Fruit fly (Drosophila melanogaster) whole organism, embryonic: ENCODE results near the gene Son.

ENCODE experiments used
- CG12155 ChIP-seq: fragments of 200-800 bp; sonication (Bioruptor generic); optimal IDR thresholded peaks from 3 replicates; lab custom pipeline; 2016; ENCODE audit warnings: missing biosample characterization, missing genetic modification characterization
- CG1233 ChIP-seq: fragments of 200-800 bp; sonication (Bioruptor generic); optimal IDR thresholded peaks from 4 replicates; lab custom pipeline; 2018; ENCODE audit warnings: missing biosample characterization, mild to moderate bottlenecking, missing genetic modification characterization
- CG13894 ChIP-seq: fragments of 200-800 bp; sonication (Bioruptor generic); optimal IDR thresholded peaks from 3 replicates; lab custom pipeline; 2018; ENCODE audit warnings: missing biosample characterization, mild to moderate bottlenecking, missing genetic modification characterization, moderate library complexity
- CG15269 ChIP-seq: fragments of 200-800 bp; sonication (Bioruptor generic); optimal IDR thresholded peaks from 2 replicates; lab custom pipeline; 2018; ENCODE audit warnings: missing biosample characterization, mild to moderate bottlenecking, missing genetic modification characterization, moderate library complexity
- CG17359 ChIP-seq: fragments of 200-800 bp; sonication (Bioruptor generic); optimal IDR thresholded peaks from 3 replicates; lab custom pipeline; 2018; ENCODE audit warnings: missing biosample characterization, mild to moderate bottlenecking, missing genetic modification characterization, moderate library complexity
- CG17829 ChIP-seq: fragments of 200-800 bp; optimal IDR thresholded peaks from 2 replicates; lab custom pipeline; 2019; ENCODE audit warnings: missing biosample characterization, mild to moderate bottlenecking, missing genetic modification characterization, moderate library complexity
- CG18476 ChIP-seq: fragments of 200-800 bp; sonication (Bioruptor generic); optimal IDR thresholded peaks from 2 replicates; lab custom pipeline; 2016; ENCODE audit warnings: missing biosample characterization, mild to moderate bottlenecking, missing genetic modification characterization
- CG3163 ChIP-seq: fragments of 200-800 bp; sonication (Bioruptor generic); optimal IDR thresholded peaks from 3 replicates; lab custom pipeline; 2016; ENCODE audit warnings: missing biosample characterization, missing genetic modification characterization
- CG4328 ChIP-seq: fragments of 200-800 bp; sonication (Bioruptor generic); optimal IDR thresholded peaks from 3 replicates; lab custom pipeline; 2017; ENCODE audit warnings: missing biosample characterization, missing genetic modification reagents, missing genetic modification characterization
- CG4617 ChIP-seq: fragments of 200-800 bp; sonication (Bioruptor generic); optimal IDR thresholded peaks from 3 replicates; lab custom pipeline; 2016; ENCODE audit warnings: missing biosample characterization, missing genetic modification characterization, borderline replicate concordance
- CG4730 ChIP-seq: fragments of 200-800 bp; sonication (Bioruptor generic); IDR thresholded peaks from 2 replicates; pipeline ENCODE4 v1.3.6; 2022; ENCODE audit warnings: missing biosample characterization, missing genetic modification characterization
- CG7928 ChIP-seq: fragments of 200-800 bp; sonication (Bioruptor generic); optimal IDR thresholded peaks from 2 replicates; lab custom pipeline; 2017; ENCODE audit warnings: missing biosample characterization, mild to moderate bottlenecking, missing genetic modification characterization
- CG8089 ChIP-seq: fragments of 200-800 bp; sonication (Bioruptor generic); optimal IDR thresholded peaks from 3 replicates; lab custom pipeline; 2016; ENCODE audit warnings: missing biosample characterization, missing genetic modification characterization
- CG8290 ChIP-seq, 3 experiments: fragments of 200-800 bp; sonication (Bioruptor generic); optimal IDR thresholded peaks; 2 replicates each; lab custom pipeline; 2016 to 2019; ENCODE audit warnings: missing biosample characterization in 3 of 3, missing genetic modification characterization in 3 of 3, mild to moderate bottlenecking in 2 of 3, moderate library complexity in 1 of 3
- CG8924 ChIP-seq: fragments of 200-800 bp; optimal IDR thresholded peaks from 3 replicates; lab custom pipeline; 2019; ENCODE audit warnings: missing biosample characterization, mild to moderate bottlenecking, missing genetic modification characterization, moderate library complexity
- CHES-1-like ChIP-seq: fragments of 200-800 bp; sonication (Bioruptor generic); optimal IDR thresholded peaks from 2 replicates; lab custom pipeline; 2016; ENCODE audit warnings: missing biosample characterization, missing genetic modification characterization
- D19B ChIP-seq: fragments of 200-800 bp; sonication (Bioruptor generic); optimal IDR thresholded peaks from 2 replicates; lab custom pipeline; 2017; ENCODE audit warnings: missing biosample characterization, mild to moderate bottlenecking, missing genetic modification characterization
- Doc3 ChIP-seq: fragments of 200-800 bp; sonication (Bioruptor generic); IDR thresholded peaks from 3 replicates; pipeline ENCODE4 v1.3.6; 2022; ENCODE audit warnings: missing biosample characterization, missing genetic modification characterization; ENCODE audit not compliant: partially characterized antibody
- HLH54F ChIP-seq: fragments of 200-800 bp; sonication (Bioruptor generic); optimal IDR thresholded peaks from 3 replicates; lab custom pipeline; 2016; ENCODE audit warnings: missing biosample characterization, missing genetic modification characterization
- HLHmδ ChIP-seq: fragments of 200-800 bp; sonication (Bioruptor generic); optimal IDR thresholded peaks from 2 replicates; lab custom pipeline; 2018; ENCODE audit warnings: missing biosample characterization, mild to moderate bottlenecking, missing genetic modification characterization, moderate library complexity
- Hmr ChIP-seq: fragments of 200-800 bp; sonication (Bioruptor generic); optimal IDR thresholded peaks from 3 replicates; lab custom pipeline; 2017; ENCODE audit warnings: mild to moderate bottlenecking, missing biosample characterization, missing genetic modification reagents, missing genetic modification characterization
- Hmx ChIP-seq: fragments of 200-800 bp; sonication (Bioruptor generic); optimal IDR thresholded peaks from 2 replicates; lab custom pipeline; 2016; ENCODE audit warnings: missing biosample characterization, missing genetic modification characterization
- Hr39 ChIP-seq: fragments of >200 bp; optimal IDR thresholded peaks from 2 replicates; lab custom pipeline; 2017
- Kr ChIP-seq: fragments of 200-800 bp; sonication (Bioruptor generic); optimal IDR thresholded peaks from 2 replicates; lab custom pipeline; 2017; ENCODE audit warnings: missing biosample characterization, mild to moderate bottlenecking, missing genetic modification characterization
- Lpt ChIP-seq: fragments of >200 bp; optimal IDR thresholded peaks from 2 replicates; lab custom pipeline; 2018; ENCODE audit warnings: missing biosample characterization, missing genetic modification characterization
- MESR4 ChIP-seq: fragments of 200-800 bp; sonication (Bioruptor generic); optimal IDR thresholded peaks from 2 replicates; lab custom pipeline; 2018; ENCODE audit warnings: missing biosample characterization, mild to moderate bottlenecking, missing genetic modification characterization, moderate library complexity
- Med ChIP-seq: fragments of 200-800 bp; sonication (Bioruptor generic); peaks from one replicate; lab custom pipeline; 2016; ENCODE audit warnings: missing biosample characterization, missing genetic modification characterization, mild to moderate bottlenecking, inconsistent platforms, moderate library complexity
- NC2β ChIP-seq: fragments of 200-800 bp; sonication (Bioruptor generic); optimal IDR thresholded peaks from 2 replicates; lab custom pipeline; 2016; ENCODE audit warnings: missing biosample characterization, missing genetic modification characterization
- Oli ChIP-seq: fragments of 200-800 bp; sonication (Bioruptor generic); optimal IDR thresholded peaks from 2 replicates; lab custom pipeline; 2018; ENCODE audit warnings: missing biosample characterization, mild to moderate bottlenecking, missing genetic modification characterization, moderate library complexity
- Side ChIP-seq: fragments of 200-800 bp; sonication (Bioruptor generic); optimal IDR thresholded peaks from 2 replicates; lab custom pipeline; 2016; ENCODE audit warnings: missing biosample characterization, missing genetic modification characterization
- Six4 ChIP-seq: fragments of 200-800 bp; sonication (Bioruptor generic); optimal IDR thresholded peaks from 2 replicates; lab custom pipeline; 2016; ENCODE audit warnings: missing biosample characterization, missing genetic modification characterization
- Sox102F ChIP-seq: fragments of 200-800 bp; sonication (Bioruptor generic); optimal IDR thresholded peaks from 2 replicates; lab custom pipeline; 2018; ENCODE audit warnings: missing biosample characterization, mild to moderate bottlenecking, missing genetic modification characterization, moderate library complexity
- Tbp ChIP-seq: fragments of >200 bp; optimal IDR thresholded peaks from 2 replicates; lab custom pipeline; 2018; ENCODE audit warnings: missing biosample characterization, missing genetic modification characterization
- ci ChIP-seq: fragments of 200-800 bp; sonication (Bioruptor generic); IDR thresholded peaks from 3 replicates; pipeline ENCODE4 v1.3.6; 2022; ENCODE audit warnings: missing biosample characterization, missing genetic modification characterization
- dati ChIP-seq: fragments of 200-800 bp; sonication (Bioruptor generic); IDR thresholded peaks from 2 replicates; pipeline ENCODE4 v1.3.6; 2022; ENCODE audit warnings: missing biosample characterization, missing genetic modification characterization
- dm ChIP-seq: fragments of 200-800 bp; sonication (Bioruptor generic); optimal IDR thresholded peaks from 3 replicates; lab custom pipeline; 2016; ENCODE audit warnings: missing biosample characterization, missing genetic modification characterization
- dmrt11E ChIP-seq: fragments of 200-800 bp; sonication (Bioruptor generic); optimal IDR thresholded peaks from 3 replicates; lab custom pipeline; 2018; ENCODE audit warnings: missing biosample characterization, mild to moderate bottlenecking, missing genetic modification characterization, moderate library complexity
- dpn ChIP-seq, 2 experiments: fragments of 200-800 bp; sonication (Bioruptor generic); optimal IDR thresholded peaks; 3 replicates each; lab custom pipeline; 2016; ENCODE audit warnings: missing biosample characterization in 2 of 2, missing genetic modification characterization in 2 of 2
- en ChIP-seq: fragments of 200-800 bp; sonication (Bioruptor generic); optimal IDR thresholded peaks from 2 replicates; lab custom pipeline; 2016; ENCODE audit warnings: missing biosample characterization, missing genetic modification characterization
- gt ChIP-seq: fragments of 200-800 bp; sonication (Bioruptor generic); IDR thresholded peaks from 2 replicates; pipeline ENCODE4 v1.3.6; 2022; ENCODE audit warnings: missing biosample characterization, missing genetic modification characterization
- insv ChIP-seq, 2 experiments: fragments of 200-800 bp; sonication (Bioruptor generic); optimal IDR thresholded peaks; 3 replicates each; lab custom pipeline; 2016 to 2018; ENCODE audit warnings: missing biosample characterization in 2 of 2, missing genetic modification characterization in 2 of 2
- jigr1 ChIP-seq: fragments of 200-800 bp; sonication (Bioruptor generic); IDR thresholded peaks from 3 replicates; pipeline ENCODE4 v1.3.6; 2022; ENCODE audit warnings: missing biosample characterization, missing genetic modification characterization
- lmd ChIP-seq: fragments of 200-800 bp; sonication (Bioruptor generic); IDR thresholded peaks from 2 replicates; pipeline ENCODE4 v1.3.6; 2022; ENCODE audit warnings: missing biosample characterization, missing genetic modification characterization
- mirr ChIP-seq: fragments of 200-800 bp; sonication (Bioruptor generic); optimal IDR thresholded peaks from 3 replicates; lab custom pipeline; 2018; ENCODE audit warnings: missing biosample characterization, mild to moderate bottlenecking, missing genetic modification characterization
- onecut ChIP-seq: fragments of 200-800 bp; sonication (Bioruptor generic); IDR thresholded peaks from 2 replicates; pipeline ENCODE4 v1.3.6; 2022; ENCODE audit warnings: missing biosample characterization, missing genetic modification characterization
- pum ChIP-seq: fragments of 200-800 bp; sonication (Bioruptor generic); optimal IDR thresholded peaks from 2 replicates; lab custom pipeline; 2016; ENCODE audit warnings: missing biosample characterization, missing genetic modification characterization
- sens-2 ChIP-seq: fragments of 200-800 bp; sonication (Bioruptor generic); IDR thresholded peaks from 2 replicates; pipeline ENCODE4 v1.3.6; 2022; ENCODE audit warnings: missing biosample characterization, missing genetic modification characterization
- slp2 ChIP-seq: fragments of 200-800 bp; sonication (Bioruptor generic); optimal IDR thresholded peaks from 2 replicates; lab custom pipeline; 2016; ENCODE audit warnings: missing biosample characterization, missing genetic modification characterization
- stwl ChIP-seq: fragments of 200-800 bp; sonication (Bioruptor generic); optimal IDR thresholded peaks from 3 replicates; lab custom pipeline; 2018; ENCODE audit warnings: missing biosample characterization, mild to moderate bottlenecking, missing genetic modification characterization, moderate library complexity
- vnd ChIP-seq: fragments of 200-800 bp; sonication (Bioruptor generic); IDR thresholded peaks from 3 replicates; pipeline ENCODE4 v1.3.6; 2022; ENCODE audit warnings: missing biosample characterization, missing genetic modification characterization; ENCODE audit not compliant: partially characterized antibody

Gene Son

dm6 chr3R:9555334-9555974 is 22.4 kb upstream of the Son start, which contains the start of the genes CG9386 and BckdhA:
Gene CG9386, minus strand, starts transcription at chr3R:9555408.
Gene BckdhA, plus strand, starts transcription at chr3R:9555785.
- no peak for TF ChIP-seq sens-2 (GFP tag; lab: Robert Waterston, UW)
- no peak for TF ChIP-seq insv (GFP tag; optimal IDR thresholded peaks at IDR 0.05; lab: Kevin White, UChicago)
- TF ChIP-seq CG17359 (tag; lab: Kevin White, UChicago) = peak; percentile 32
- TF ChIP-seq onecut = peak; percentile 31; the same call in 1 of the 2 replicates
- peak; percentile 52 for TF ChIP-seq CG4328 (GFP tag; lab: Kevin White, UChicago)
- TF ChIP-seq CG3163 (GFP tag; lab: Kevin White, UChicago) = peak; percentile 14
- TF ChIP-seq CG8290 (GFP tag; optimal IDR thresholded peaks at IDR 0.05; lab: Kevin White, UChicago) = peak; percentile 61
- peak; percentile 53 to 82 for TF ChIP-seq CG8290 (tag; optimal IDR thresholded peaks at IDR 0.05; lab: Kevin White, UChicago)
- peak; percentile 28 for TF ChIP-seq CG8089 (GFP tag; lab: Kevin White, UChicago)
- no peak for TF ChIP-seq gt (GFP tag; lab: Robert Waterston, UW)
- peak; percentile 48; the same call in 1 of the 2 replicates for TF ChIP-seq lmd (GFP tag; lab: Robert Waterston, UW)
- TF ChIP-seq dmrt11E (tag; lab: Kevin White, UChicago) = peak; percentile 0
- peak; percentile 63 for TF ChIP-seq CG13894 (tag; lab: Kevin White, UChicago)
- no peak for TF ChIP-seq CG1233 (GFP tag; lab: Kevin White, UChicago)
- no peak for TF ChIP-seq Kr
- no peak for TF ChIP-seq Sox102F (GFP tag; lab: Kevin White, UChicago)
- TF ChIP-seq Six4 (GFP tag; lab: Kevin White, UChicago) = no peak
- TF ChIP-seq slp2 (GFP tag; lab: Kevin White, UChicago) = peak; percentile 6
- TF ChIP-seq HLHmδ = no peak
- TF ChIP-seq HLH54F (GFP tag; lab: Kevin White, UChicago) = peak; percentile 60
- TF ChIP-seq MESR4 (GFP tag; lab: Kevin White, UChicago) = peak; percentile 68
- peak; percentile 75 for TF ChIP-seq Doc3 (GFP tag; lab: Robert Waterston, UW)
- TF ChIP-seq CG7928 = no peak
- peak; percentile 35 for TF ChIP-seq D19B (GFP tag; lab: Kevin White, UChicago)
- peak; percentile 32 for TF ChIP-seq Hmx (GFP tag; lab: Kevin White, UChicago)
- TF ChIP-seq Lpt (GFP tag; lab: Kevin White, UChicago) = no peak
- peak; percentile 54 for TF ChIP-seq CG8924
- TF ChIP-seq mirr = no peak
- TF ChIP-seq CG15269 = no peak
- no peak for TF ChIP-seq CG4730 (GFP tag; lab: Robert Waterston, UW)
- TF ChIP-seq Hmr (GFP tag; lab: Kevin White, UChicago) = peak; percentile 42
- no peak for TF ChIP-seq en (GFP tag; lab: Kevin White, UChicago)
- peak; percentile 34 for TF ChIP-seq pum (GFP tag; lab: Kevin White, UChicago)
- TF ChIP-seq Tbp (GFP tag; lab: Kevin White, UChicago) = no peak
- no peak for TF ChIP-seq jigr1 (GFP tag; lab: Robert Waterston, UW)
- peak; percentile 61 for TF ChIP-seq dm (GFP tag; lab: Kevin White, UChicago)
- TF ChIP-seq stwl (tag; lab: Kevin White, UChicago) = no peak
- peak; percentile 92 for TF ChIP-seq Med (GFP tag; lab: Kevin White, UChicago)
- TF ChIP-seq CG17829 (tag; lab: Kevin White, UChicago) = peak; percentile 45
- TF ChIP-seq NC2β = peak; percentile 11
- TF ChIP-seq ci (GFP tag; lab: Robert Waterston, UW) = peak; percentile 53; the same call in 1 of the 3 replicates
- TF ChIP-seq Oli (tag; lab: Kevin White, UChicago) = peak; percentile 21
- TF ChIP-seq CHES-1-like (GFP tag; lab: Kevin White, UChicago) = peak; percentile 61
- no peak for TF ChIP-seq CG4617 (GFP tag; lab: Kevin White, UChicago)
- TF ChIP-seq dati = no peak
- peak; percentile 64 for TF ChIP-seq vnd (GFP tag; lab: Robert Waterston, UW)
- peak; percentile 59 to 64 for TF ChIP-seq dpn (GFP tag; optimal IDR thresholded peaks at IDR 0.05; lab: Kevin White, UChicago)
- TF ChIP-seq Hr39 (lab: Kevin White, UChicago) = no peak
- peak; percentile 50 for TF ChIP-seq CG12155
- no peak for TF ChIP-seq Side (GFP tag; lab: Kevin White, UChicago)
- peak; percentile 34 for TF ChIP-seq CG18476 (GFP tag; lab: Kevin White, UChicago)
